Fruit fly (Drosophila melanogaster) S2 (cell line): ENCODE data around the gene Sema5c.

Source experiments
- CG8478 ChIP-seq: fragments of >200 bp; optimal IDR thresholded peaks from 2 replicates; lab custom pipeline; 2018
- CTCF ChIP-seq, 2 experiments: fragments of >200 bp; optimal IDR thresholded peaks; 2 replicates each; lab custom pipeline; 2018

dm6 chr3L:12062219-12062618, 19.4 kb downstream of the Sema5c start:
- no peak for TF ChIP-seq CTCF (optimal IDR thresholded peaks at IDR 0.05; lab: Kevin White, UChicago)
- TF ChIP-seq CG8478 (lab: Kevin White, UChicago) = no peak
